Worm (Caenorhabditis elegans): ENCODE measurements around the gene ZK596.2.

The ZK596.2 gene

DNA sequence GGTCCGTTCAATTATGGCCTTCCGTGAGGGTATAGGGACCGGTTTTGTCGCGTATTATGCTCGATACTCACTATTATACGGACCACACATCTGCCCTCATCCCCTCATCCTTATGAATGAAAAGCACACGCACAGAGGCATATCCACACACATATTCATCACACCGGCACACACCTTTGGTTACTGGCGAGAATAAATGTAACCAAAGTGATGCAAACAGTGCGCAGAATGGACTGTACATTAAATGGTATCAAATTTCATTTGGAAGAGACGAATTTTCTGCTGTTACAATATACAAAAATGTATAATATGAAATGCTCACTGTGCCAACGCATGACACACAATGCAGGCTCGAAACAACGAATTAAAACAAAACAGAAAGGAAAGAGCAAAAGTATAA lies 39.5 kb downstream of the ZK596.2 start:
- TF ChIP-seq unc-62 (GFP tag; optimal IDR thresholded peaks at IDR 0.05) (no peak), aha-1 (tag; optimal IDR thresholded peaks at IDR 0.05) (no peak), unc-130 (tag; optimal IDR thresholded peaks at IDR 0.05) (no peak), isw-1 (GFP tag; IDR thresholded peaks at IDR 0.05) (no peak), unc-86 (tag; optimal IDR thresholded peaks at IDR 0.05) (no peak), fkh-10 (GFP tag; optimal IDR thresholded peaks at IDR 0.05) (no peak), nhr-84 (tag; optimal IDR thresholded peaks at IDR 0.05) (no peak), blmp-1 (tag; optimal IDR thresholded peaks at IDR 0.05) (no peak), irx-1 (tag; optimal IDR thresholded peaks at IDR 0.05) (no peak), nhr-71 (tag; optimal IDR thresholded peaks at IDR 0.05) (no peak), zag-1 (tag; optimal IDR thresholded peaks at IDR 0.05) (no peak), ztf-11 (tag; optimal IDR thresholded peaks at IDR 0.05) (no peak), ces-1 (GFP tag; optimal IDR thresholded peaks at IDR 0.05) (no peak), nhr-237 (tag; optimal IDR thresholded peaks at IDR 0.05) (no peak)

DNA sequence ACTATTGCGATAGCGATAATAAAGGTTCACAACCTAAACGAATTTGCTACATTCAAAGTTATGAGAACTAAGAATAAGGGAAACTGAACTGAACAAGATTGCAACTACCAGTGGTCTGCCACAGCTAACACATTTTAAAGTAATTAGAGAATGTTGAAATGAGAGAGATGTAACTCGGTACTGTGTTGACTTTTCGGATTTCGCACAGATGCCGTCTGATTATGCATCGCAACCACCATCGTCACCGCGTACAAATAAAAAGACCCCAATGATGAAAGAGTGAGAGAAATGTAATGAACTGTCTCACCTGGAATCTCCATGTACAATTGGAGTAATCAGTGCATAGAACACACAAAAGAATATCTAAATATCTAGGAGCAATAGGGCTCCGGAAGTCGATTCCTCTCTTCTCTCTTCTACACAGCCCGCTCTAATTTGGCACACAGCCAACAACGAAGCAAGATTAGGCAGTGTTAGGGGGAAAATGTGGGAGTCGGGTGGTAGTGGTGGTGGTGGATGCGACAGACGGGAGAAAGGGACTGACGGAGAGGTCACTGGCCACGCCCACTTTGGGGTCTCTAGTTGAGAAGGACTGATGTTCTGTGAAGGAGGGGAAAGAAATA lies 40.4 kb downstream of the ZK596.2 start, which contains the start of gene F13E9.11:
F13E9.11 (minus strand) TSS at position 507 of the 623 bp plus-strand sequence.
- TF ChIP-seq rnt-1 (tag; optimal IDR thresholded peaks at IDR 0.05) (peak; percentile 4), mab-9 (GFP tag; IDR thresholded peaks at IDR 0.05) (no peak), nhr-47 (tag; optimal IDR thresholded peaks at IDR 0.05) (peak; percentile 2), nhr-90 (tag; optimal IDR thresholded peaks at IDR 0.05; ENCODE audit: poor library complexity) (no peak), C04F5.9 (tag; optimal IDR thresholded peaks at IDR 0.05) (no peak), dpl-1 (GFP tag; optimal IDR thresholded peaks at IDR 0.05) (no peak), ztf-11 (tag; optimal IDR thresholded peaks at IDR 0.05) (no peak), ceh-82 (tag; optimal IDR thresholded peaks at IDR 0.05) (peak in 1 of 3 experiments; percentile 43), unc-130 (tag; optimal IDR thresholded peaks at IDR 0.05) (no peak), lin-15B (tag; optimal IDR thresholded peaks at IDR 0.05) (no peak), lin-14 (GFP tag; optimal IDR thresholded peaks at IDR 0.05) (peak; percentile 74), lin-35 (GFP tag; optimal IDR thresholded peaks at IDR 0.05) (no peak), tbx-2 (tag; optimal IDR thresholded peaks at IDR 0.05) (peak; percentile 15), sptf-1 (tag; optimal IDR thresholded peaks at IDR 0.05) (no peak), dsc-1 (tag; optimal IDR thresholded peaks at IDR 0.05) (no peak), efl-1 (optimal IDR thresholded peaks at IDR 0.05) (no peak), efl-1 (GFP tag; optimal IDR thresholded peaks at IDR 0.05 in 1 of 2) (no peak), fkh-4 (tag; optimal IDR thresholded peaks at IDR 0.05; ENCODE audit: borderline replicate concordance) (no peak), elt-3 (tag; optimal IDR thresholded peaks at IDR 0.05) (no peak), hlh-17 (GFP tag; optimal IDR thresholded peaks at IDR 0.05; ENCODE audit: borderline replicate concordance) (no peak)

DNA sequence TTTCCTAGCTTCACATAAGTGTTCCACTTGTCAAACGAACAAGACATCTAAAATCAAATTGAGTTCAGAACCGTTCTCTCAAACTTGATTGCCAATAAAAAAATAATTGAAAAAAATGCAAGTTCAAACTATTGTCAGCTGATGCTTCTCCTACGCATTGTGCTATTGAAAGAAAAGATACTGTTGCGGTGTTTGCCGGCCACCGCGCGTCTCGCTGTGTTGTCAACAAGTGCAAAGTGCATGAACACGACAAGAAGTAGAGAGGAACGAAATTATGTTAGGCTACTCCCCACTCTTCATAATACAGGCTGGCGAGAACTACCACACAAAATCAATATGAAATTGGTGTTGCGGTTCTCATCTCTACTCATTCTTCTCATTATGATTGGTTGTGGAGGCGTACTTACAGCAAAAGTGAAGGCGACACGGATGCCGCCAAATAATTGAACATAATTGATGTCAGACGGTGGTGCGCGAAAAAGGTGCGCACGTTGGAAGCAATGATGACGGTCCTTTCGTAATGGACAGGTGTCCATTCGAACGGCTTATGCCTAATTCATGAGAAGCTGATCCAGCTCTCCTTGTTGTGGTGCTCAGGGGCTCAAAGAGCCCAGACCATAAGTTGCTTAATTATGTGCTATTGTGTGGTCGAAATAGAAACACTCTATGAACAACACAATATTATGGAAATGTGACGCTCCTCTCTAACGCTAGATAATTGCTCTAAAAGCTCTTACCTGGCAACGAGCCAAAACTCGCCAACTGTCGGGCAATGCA lies 41.5 kb downstream of the ZK596.2 start:
- no peak for TF ChIP-seq efl-1 (optimal IDR thresholded peaks at IDR 0.05)
- peak in 1 of 2 experiments; percentile 59 for TF ChIP-seq efl-1 (GFP tag; optimal IDR thresholded peaks at IDR 0.05 in 1 of 2)
- TF ChIP-seq elt-3 (tag; optimal IDR thresholded peaks at IDR 0.05): no peak
- no peak for TF ChIP-seq ceh-88 (GFP tag; IDR thresholded peaks at IDR 0.05)

DNA sequence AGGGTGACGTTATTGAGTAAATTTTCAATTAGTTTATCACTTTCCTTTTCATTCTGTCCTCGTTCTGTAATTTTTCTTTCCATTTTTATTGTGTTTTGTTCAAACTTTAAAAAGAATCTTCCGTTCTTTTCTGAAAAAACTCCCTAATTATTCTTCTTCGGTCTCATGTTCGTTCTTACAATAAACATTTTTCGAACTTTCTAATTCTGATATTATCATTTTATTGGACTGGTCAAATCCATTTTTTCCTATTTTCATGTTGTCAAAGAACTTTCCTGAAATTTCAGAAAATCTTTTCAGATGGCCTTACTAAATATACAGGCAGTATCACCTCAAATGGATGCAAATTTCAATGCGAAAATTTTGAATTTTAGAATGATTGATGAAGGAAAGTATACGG lies 45.1 kb downstream of the ZK596.2 start, which contains the start of gene nish-1:
nish-1 (plus strand) TSS at position 301 of the 400 bp plus-strand sequence.
- no peak for TF ChIP-seq nhr-85 (tag)
- TF ChIP-seq lir-3 (tag; optimal IDR thresholded peaks at IDR 0.05; ENCODE audit: poor library complexity): no peak
- TF ChIP-seq nhr-237 (tag; optimal IDR thresholded peaks at IDR 0.05): no peak
- TF ChIP-seq fkh-4 (tag; optimal IDR thresholded peaks at IDR 0.05; ENCODE audit: borderline replicate concordance): no peak
- no peak for TF ChIP-seq lin-39 (tag; optimal IDR thresholded peaks at IDR 0.05)
- TF ChIP-seq ceh-8 (GFP tag; optimal IDR thresholded peaks at IDR 0.05): no peak
- no peak for TF ChIP-seq pag-3 (tag; optimal IDR thresholded peaks at IDR 0.05; ENCODE audit: borderline replicate concordance, insufficient read depth)
- no peak for TF ChIP-seq efl-1 (optimal IDR thresholded peaks at IDR 0.05)
- no peak for TF ChIP-seq efl-1 (GFP tag; optimal IDR thresholded peaks at IDR 0.05 in 1 of 2)
- TF ChIP-seq fkh-10 (GFP tag; optimal IDR thresholded peaks at IDR 0.05): no peak
- no peak for TF ChIP-seq lin-35 (GFP tag; optimal IDR thresholded peaks at IDR 0.05)
- no peak for TF ChIP-seq ceh-90 (tag; optimal IDR thresholded peaks at IDR 0.05)
- no peak for TF ChIP-seq xbp-1 (tag; optimal IDR thresholded peaks at IDR 0.05)
- no peak for TF ChIP-seq hlh-17 (GFP tag; optimal IDR thresholded peaks at IDR 0.05; ENCODE audit: borderline replicate concordance)
